Worm (Caenorhabditis elegans) whole organism, midembryonic: ENCODE results near the gene skr-18.

Experiments
- T22C8.4 ChIP-seq: fragments of 200-800 bp; sonication (Bioruptor generic); IDR thresholded peaks from 2 replicates; pipeline ENCODE4 v1.3.6; 2022; ENCODE audit warnings: missing genetic modification characterization, missing compliant biosample characterization
- cog-1 ChIP-seq: sonication (generic microtip); optimal IDR thresholded peaks from 2 replicates; lab custom pipeline; 2016; ENCODE audit warnings: missing genetic modification characterization, missing compliant biosample characterization
- flt-1 ChIP-seq: fragments of 200-800 bp; sonication (Bioruptor generic); IDR thresholded peaks from 2 replicates; pipeline ENCODE4 v1.3.6; 2022; ENCODE audit warnings: missing genetic modification characterization, missing compliant biosample characterization
- ref-1 ChIP-seq: fragments of 200-800 bp; sonication (Bioruptor generic); conservative IDR thresholded peaks from 2 replicates; pipeline ENCODE4 v1.3.6; 2022; ENCODE audit warnings: missing genetic modification reagents, missing genetic modification characterization, missing compliant biosample characterization
- ztf-23 ChIP-seq: fragments of 200-800 bp; sonication (Bioruptor generic); IDR thresholded peaks from 2 replicates; pipeline ENCODE4 v1.3.6; 2022; ENCODE audit warnings: missing genetic modification reagents, missing genetic modification characterization, missing compliant biosample characterization

ce11 chrIV:805693-806092 lies 10.5 kb upstream of the skr-18 start:
- TF ChIP-seq T22C8.4 (GFP tag; lab: Robert Waterston, UW) (peak; percentile 59), cog-1 (tag; lab: Kevin White, UChicago) (no peak), ref-1 (no peak), flt-1 (GFP tag; lab: Robert Waterston, UW) (no peak), ztf-23 (GFP tag; lab: Robert Waterston, UW) (no peak)
